Worm (Caenorhabditis elegans) whole organism, early embryonic: ENCODE data around the gene parp-2.

Experiments used
- F13C5.2 ChIP-seq: sonication (generic microtip); optimal IDR thresholded peaks from 2 replicates; lab custom pipeline; 2017; ENCODE audit warnings: mild to moderate bottlenecking, missing genetic modification characterization, inconsistent platforms, missing compliant biosample characterization
- aly-1 ChIP-seq: sonication (generic microtip); optimal IDR thresholded peaks from 2 replicates; lab custom pipeline; 2016; ENCODE audit warnings: missing genetic modification characterization, missing compliant biosample characterization
- ama-1 ChIP-seq: fragments of 150-350 bp; optimal IDR thresholded peaks from 2 replicates; lab custom pipeline; 2014
- ceh-36 ChIP-seq: sonication (generic microtip); optimal IDR thresholded peaks from 2 replicates; lab custom pipeline; 2016; ENCODE audit warnings: missing genetic modification characterization, inconsistent platforms, missing compliant biosample characterization
- ets-7 ChIP-seq: sonication (generic microtip); optimal IDR thresholded peaks from 2 replicates; lab custom pipeline; 2016; ENCODE audit warnings: missing genotype, missing genetic modification characterization, missing compliant biosample characterization
- flt-1 ChIP-seq: fragments of 200-800 bp; sonication (Bioruptor generic); IDR thresholded peaks from 2 replicates; pipeline ENCODE4 v1.3.6; 2022; ENCODE audit warnings: missing genetic modification characterization, missing compliant biosample characterization
- hmg-4 ChIP-seq: fragments of 200-800 bp; sonication (Bioruptor generic); optimal IDR thresholded peaks from 2 replicates; lab custom pipeline; 2018; ENCODE audit warnings: mild to moderate bottlenecking, missing genetic modification characterization, missing compliant biosample characterization
- hnd-1 ChIP-seq: sonication (generic microtip); optimal IDR thresholded peaks from 2 replicates; lab custom pipeline; 2016; ENCODE audit warnings: missing genetic modification characterization, missing compliant biosample characterization
- scrt-1 ChIP-seq: fragments of 200-800 bp; sonication (Bioruptor generic); IDR thresholded peaks from 2 replicates; pipeline ENCODE4 v1.3.6; 2022; ENCODE audit warnings: missing genetic modification characterization, missing compliant biosample characterization
- sea-1 ChIP-seq: fragments of 200-800 bp; sonication (Bioruptor generic); conservative IDR thresholded peaks from 2 replicates; pipeline ENCODE4 v1.3.6; 2022; ENCODE audit warnings: missing genetic modification characterization, missing compliant biosample characterization
- tbx-11 ChIP-seq: fragments of 200-800 bp; sonication (Bioruptor generic); IDR thresholded peaks from 2 replicates; pipeline ENCODE4 v1.3.6; 2022; ENCODE audit warnings: missing genetic modification characterization, missing compliant biosample characterization
- tbx-37 ChIP-seq: fragments of 200-800 bp; sonication (Bioruptor generic); conservative IDR thresholded peaks from 2 replicates; pipeline ENCODE4 v1.3.6; 2022; ENCODE audit warnings: missing genetic modification reagents, missing genetic modification characterization, missing compliant biosample characterization
- tra-4 ChIP-seq: sonication (generic microtip); optimal IDR thresholded peaks from 2 replicates; lab custom pipeline; 2017; ENCODE audit warnings: missing genetic modification characterization, missing compliant biosample characterization

- no peak for TF ChIP-seq sea-1 (GFP tag; lab: Robert Waterston, UW)
- no peak for TF ChIP-seq hnd-1 (tag; lab: Kevin White, UChicago)
- no peak for TF ChIP-seq aly-1 (tag; lab: Kevin White, UChicago)
- TF ChIP-seq tra-4 (tag; lab: Kevin White, UChicago), result no peak
- TF ChIP-seq tbx-37 (GFP tag; lab: Robert Waterston, UW), result no peak
- TF ChIP-seq scrt-1 (GFP tag; lab: Robert Waterston, UW), result no peak
- no peak for TF ChIP-seq ama-1 (lab: Kevin White, UChicago)
- no peak for TF ChIP-seq ceh-36
- no peak for TF ChIP-seq F13C5.2 (tag; lab: Kevin White, UChicago)
- no peak for TF ChIP-seq flt-1
- no peak for TF ChIP-seq tbx-11
- no peak for TF ChIP-seq hmg-4 (GFP tag; lab: Kevin White, UChicago)
- TF ChIP-seq ets-7 (tag; lab: Kevin White, UChicago), result no peak
These were observed 17.2 kb upstream of the parp-2 start, which contains the start of gene exc-7 for ce11 chrII:9575670-9576069.
